Worm (Caenorhabditis elegans) whole organism, L4 larva: ENCODE data around the gene H23N18.5.
"Not testable (repeated sequence)": the region's sequence is repeated elsewhere in the genome, so short reads cannot be mapped to it uniquely, and the experiment has no call there.

ENCODE experiments used
- F44E2.7 ChIP-seq: fragments of 200-800 bp; sonication (Bioruptor generic); IDR thresholded peaks from 2 replicates; pipeline ENCODE4 v2.1.2; 2022; ENCODE audit warnings: missing genetic modification characterization, missing compliant biosample characterization
- F49E8.2 ChIP-seq: sonication (generic microtip); optimal IDR thresholded peaks from 2 replicates; lab custom pipeline; 2016; ENCODE audit warnings: missing compliant biosample characterization, mild to moderate bottlenecking, missing genetic modification characterization, borderline replicate concordance
- Y48G9A.11 ChIP-seq: fragments of 200-800 bp; sonication (Bioruptor generic); IDR thresholded peaks from 2 replicates; pipeline ENCODE4 v1.3.6; 2022; ENCODE audit warnings: missing genetic modification reagents, missing genetic modification characterization, missing compliant biosample characterization
- aha-1 ChIP-seq: fragments of 150-350 bp; peaks from one replicate; lab custom pipeline; 2014; ENCODE audit warnings: missing biosample characterization, missing genetic modification characterization
- aly-2 ChIP-seq: sonication (generic microtip); optimal IDR thresholded peaks from 2 replicates; lab custom pipeline; 2018; ENCODE audit warnings: missing biosample characterization, missing genetic modification characterization
- cey-2 ChIP-seq: sonication (generic microtip); optimal IDR thresholded peaks from 3 replicates; lab custom pipeline; 2017; ENCODE audit warnings: missing genetic modification characterization, mild to moderate bottlenecking, missing compliant biosample characterization, antibody characterized with exemption, borderline replicate concordance; ENCODE audit not compliant: insufficient read depth
- daf-12 ChIP-seq: fragments of 150-350 bp; optimal IDR thresholded peaks from 2 replicates; lab custom pipeline; 2014; ENCODE audit warnings: missing biosample characterization, missing genetic modification reagents, missing genetic modification characterization
- daf-16 ChIP-seq, 3 experiments: sonication (generic microtip); optimal IDR thresholded peaks; 2 replicates each; lab custom pipeline; 2016 to 2017; ENCODE audit warnings: missing genetic modification characterization in 3 of 3, missing genetic modification reagents in 3 of 3, mild to moderate bottlenecking in 2 of 3, missing compliant biosample characterization in 2 of 3, missing biosample characterization in 1 of 3, moderate library complexity in 1 of 3
- dpl-1 ChIP-seq: fragments of 150-350 bp; optimal IDR thresholded peaks from 2 replicates; lab custom pipeline; 2014; ENCODE audit warnings: missing biosample characterization, missing genetic modification reagents, missing genetic modification characterization
- duxl-1 ChIP-seq: sonication (generic microtip); optimal IDR thresholded peaks from 2 replicates; lab custom pipeline; 2016; ENCODE audit warnings: mild to moderate bottlenecking, missing genetic modification characterization, moderate library complexity, missing compliant biosample characterization; ENCODE audit not compliant: poor library complexity
- dve-1 ChIP-seq: sonication (generic microtip); optimal IDR thresholded peaks from 2 replicates; lab custom pipeline; 2017; ENCODE audit warnings: antibody characterized with exemption, mild to moderate bottlenecking, missing genetic modification characterization, missing compliant biosample characterization; ENCODE audit not compliant: insufficient read depth
- egl-43 ChIP-seq: fragments of 200-800 bp; sonication (Bioruptor generic); IDR thresholded peaks from 2 replicates; pipeline ENCODE4 v1.3.6; 2022; ENCODE audit warnings: missing genetic modification reagents, missing genetic modification characterization, missing compliant biosample characterization
- lin-13 ChIP-seq: fragments of 150-350 bp; optimal IDR thresholded peaks from 2 replicates; lab custom pipeline; 2014; ENCODE audit warnings: missing biosample characterization, missing genetic modification reagents, missing genetic modification characterization
- lin-15B ChIP-seq: fragments of 150-350 bp; sonication (generic microtip); optimal IDR thresholded peaks from 3 replicates; lab custom pipeline; 2014; ENCODE audit warnings: missing biosample characterization, missing genetic modification characterization
- lin-38 ChIP-seq: fragments of 200-800 bp; sonication (Bioruptor generic); IDR thresholded peaks from 2 replicates; pipeline ENCODE4 v1.3.6; 2022; ENCODE audit warnings: missing genetic modification reagents, missing genetic modification characterization, missing compliant biosample characterization
- lin-39 ChIP-seq: fragments of 150-350 bp; optimal IDR thresholded peaks from 2 replicates; lab custom pipeline; 2014; ENCODE audit warnings: missing biosample characterization, missing genetic modification reagents, missing genetic modification characterization
- lir-3 ChIP-seq: sonication (generic microtip); optimal IDR thresholded peaks from 2 replicates; lab custom pipeline; 2016; ENCODE audit warnings: mild to moderate bottlenecking, missing genetic modification characterization, missing compliant biosample characterization
- mep-1 ChIP-seq: fragments of 150-350 bp; sonication (generic microtip); optimal IDR thresholded peaks from 3 replicates; lab custom pipeline; 2014; ENCODE audit warnings: missing biosample characterization, missing genetic modification characterization
- nhr-10 ChIP-seq: fragments of 150-350 bp; optimal IDR thresholded peaks from 2 replicates; lab custom pipeline; 2014; ENCODE audit warnings: missing biosample characterization, missing genetic modification characterization
- nhr-28 ChIP-seq: fragments of 150-350 bp; optimal IDR thresholded peaks from 2 replicates; lab custom pipeline; 2014; ENCODE audit warnings: missing biosample characterization, missing genetic modification characterization
- nhr-48 ChIP-seq: sonication (generic microtip); optimal IDR thresholded peaks from 2 replicates; lab custom pipeline; 2016; ENCODE audit warnings: mild to moderate bottlenecking, missing genetic modification characterization, missing compliant biosample characterization
- nhr-77 ChIP-seq: fragments of 150-350 bp; optimal IDR thresholded peaks from 2 replicates; lab custom pipeline; 2014; ENCODE audit warnings: missing biosample characterization, missing genetic modification characterization
- pha-4 ChIP-seq, 2 experiments: fragments of 150-350 bp in 1 of 2; fragments of 200-800 bp in 1 of 2; sonication (Bioruptor generic) in 1 of 2; IDR thresholded peaks in 1 of 2; optimal IDR thresholded peaks in 1 of 2; 2 replicates each; pipeline versions ENCODE4 v1.3.6 to Lab custom; 2014 to 2022; ENCODE audit warnings: missing genetic modification characterization in 2 of 2, missing genetic modification reagents in 2 of 2, missing biosample characterization in 1 of 2, missing compliant biosample characterization in 1 of 2
- saeg-2 ChIP-seq: fragments of 200-800 bp; sonication (Bioruptor generic); IDR thresholded peaks from 2 replicates; pipeline ENCODE4 v1.3.6; 2022; ENCODE audit warnings: missing genetic modification reagents, missing genetic modification characterization, missing compliant biosample characterization
- set-16 ChIP-seq: fragments of 200-800 bp; sonication (Bioruptor generic); IDR thresholded peaks from 2 replicates; pipeline ENCODE4 v1.3.6; 2022; ENCODE audit warnings: missing genetic modification reagents, missing genetic modification characterization, missing compliant biosample characterization
- snpc-1.2 ChIP-seq: fragments of 200-800 bp; sonication (Bioruptor generic); IDR thresholded peaks from 2 replicates; pipeline ENCODE4 v1.3.6; 2022; ENCODE audit warnings: missing genetic modification reagents, missing genetic modification characterization, missing compliant biosample characterization
- unc-130 ChIP-seq: sonication (generic microtip); optimal IDR thresholded peaks from 2 replicates; lab custom pipeline; 2016; ENCODE audit warnings: missing genetic modification reagents, missing genetic modification characterization, missing compliant biosample characterization
- unc-62 ChIP-seq, 3 experiments: fragments of 150-350 bp in 1 of 3; sonication (generic microtip); optimal IDR thresholded peaks in 2 of 3; peaks in 1 of 3; 1 replicate in 1 of 3; 2 replicates in 2 of 3; lab custom pipeline; 2014 to 2017; ENCODE audit warnings: missing biosample characterization in 3 of 3, missing genetic modification characterization in 3 of 3, missing genetic modification reagents in 3 of 3, missing genotype in 1 of 3
- vab-7 ChIP-seq: fragments of 200-800 bp; sonication (Bioruptor generic); IDR thresholded peaks from 2 replicates; pipeline ENCODE4 v1.3.6; 2022; ENCODE audit warnings: missing genetic modification reagents, missing genetic modification characterization, missing compliant biosample characterization
- zag-1 ChIP-seq: fragments of 150-350 bp; optimal IDR thresholded peaks from 2 replicates; lab custom pipeline; 2014; ENCODE audit warnings: missing biosample characterization, missing genetic modification characterization
- zfp-3 ChIP-seq: fragments of 200-800 bp; sonication (Bioruptor generic); conservative IDR thresholded peaks from 2 replicates; pipeline ENCODE4 v1.3.6; 2022; ENCODE audit warnings: missing genetic modification reagents, missing genetic modification characterization, missing compliant biosample characterization

Gene H23N18.5

DNA sequence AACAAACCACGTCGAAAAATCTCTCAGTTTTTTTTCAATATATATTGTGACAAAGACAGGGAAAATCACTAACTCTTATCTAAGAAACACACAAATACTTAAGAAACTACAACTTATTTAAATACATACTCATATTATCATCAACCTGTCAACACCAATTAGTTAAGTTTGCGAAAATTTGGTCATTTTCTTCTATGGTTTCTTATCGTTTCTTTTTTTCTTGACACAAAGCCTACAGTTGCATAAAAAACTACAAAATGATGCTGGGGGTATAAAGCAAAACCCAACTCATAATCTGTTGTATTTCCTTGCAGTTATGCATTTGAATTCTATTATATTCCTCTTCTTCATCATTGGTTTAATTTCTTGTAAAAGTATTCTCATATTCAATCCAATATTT lies 11.1 kb downstream of the H23N18.5 start, which contains the start of gene ugt-67:
TSS of gene ugt-67 (plus strand) at position 301 of the 400 bp plus-strand sequence.
- TF ChIP-seq mep-1 (tag; lab: Kevin White, UChicago) (no peak), nhr-28 (peak; percentile 7)

DNA sequence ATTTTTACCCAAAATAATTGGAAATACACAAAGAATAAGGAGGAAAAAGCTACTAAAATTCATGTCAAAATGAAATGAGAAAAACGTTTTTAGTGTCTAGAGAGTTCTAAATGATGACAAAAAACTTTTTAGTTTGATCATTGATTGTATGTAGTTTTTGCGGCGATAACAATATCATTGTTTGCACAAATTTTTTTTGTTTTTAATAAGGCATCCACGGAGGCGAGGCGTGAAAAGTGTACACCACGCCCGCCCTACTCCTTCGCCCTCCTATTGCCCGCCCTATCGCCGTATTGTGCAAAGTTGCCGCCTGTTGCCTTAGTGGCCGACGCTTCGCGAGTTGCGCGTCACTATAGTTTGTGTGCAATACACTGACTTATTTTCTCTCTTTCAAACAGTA lies 12.2 kb downstream of the H23N18.5 start, which contains the start of gene ugt-10:
TSS of gene ugt-10 (minus strand) at position 101 of the 400 bp plus-strand sequence.
- peak in 1 of 2 experiments; percentile 75 for TF ChIP-seq unc-62 (GFP tag; optimal IDR thresholded peaks at IDR 0.05 in 1 of 2; lab: Kevin White, UChicago)
- not testable (repeated sequence) for TF ChIP-seq unc-62 (tag; optimal IDR thresholded peaks at IDR 0.05; lab: Kevin White, UChicago)

DNA sequence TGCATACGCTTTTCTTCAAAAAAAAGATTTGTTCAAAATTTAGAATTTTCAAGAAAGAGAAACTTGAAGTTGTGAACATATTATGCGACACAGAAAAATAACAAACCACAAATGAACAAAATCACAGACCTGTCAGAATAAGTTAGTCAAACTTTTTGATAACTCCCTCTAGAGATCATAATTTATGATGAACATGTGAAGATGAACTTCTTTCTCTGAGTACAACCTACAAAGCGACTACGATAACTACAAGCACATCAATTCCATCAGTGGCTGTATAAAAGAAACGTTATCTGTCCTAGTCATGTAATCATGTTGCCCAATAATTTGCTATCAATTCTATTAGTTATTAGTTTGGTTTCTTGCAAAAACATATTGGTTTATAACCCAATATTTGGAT lies 16.4 kb downstream of the H23N18.5 start, which contains the start of gene ugt-9:
TSS of gene ugt-9 (plus strand) at position 305 of the 400 bp plus-strand sequence.
- peak; percentile 99 for TF ChIP-seq nhr-28
- TF ChIP-seq unc-62 (GFP tag; optimal IDR thresholded peaks at IDR 0.05 in 1 of 2; lab: Kevin White, UChicago): peak in 1 of 2 experiments; percentile 84
- no peak for TF ChIP-seq unc-62 (tag; optimal IDR thresholded peaks at IDR 0.05; lab: Kevin White, UChicago)
- TF ChIP-seq nhr-77 (tag; lab: Kevin White, UChicago): peak; percentile 53
- no peak for TF ChIP-seq daf-16 (GFP tag; optimal IDR thresholded peaks at IDR 0.05; lab: Kevin White, UChicago)
- peak; percentile 17 for TF ChIP-seq daf-16 (tag; optimal IDR thresholded peaks at IDR 0.05; lab: Kevin White, UChicago)
- no peak for TF ChIP-seq duxl-1 (tag; lab: Kevin White, UChicago)
- no peak for TF ChIP-seq mep-1 (tag; lab: Kevin White, UChicago)

DNA sequence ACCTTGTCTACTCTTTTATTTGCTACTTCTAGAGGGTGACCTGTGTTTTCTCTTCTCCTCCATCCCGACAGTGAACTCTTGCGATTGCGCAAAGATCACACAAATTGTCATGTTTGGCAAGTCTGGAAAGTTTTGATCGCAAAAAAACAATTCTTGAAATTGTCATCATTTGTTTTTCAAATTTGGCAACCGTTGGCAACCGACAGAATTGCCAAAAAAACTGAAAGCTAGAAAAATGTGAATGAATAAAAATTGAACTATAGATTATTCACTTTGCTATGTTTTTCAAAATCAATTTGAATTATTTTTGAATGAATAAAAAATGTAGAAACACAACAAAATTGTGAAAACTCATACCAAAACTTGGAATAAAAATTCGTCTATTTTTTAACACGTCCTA lies 17.2 kb downstream of the H23N18.5 start, which contains the start of gene ugt-11:
TSS of gene ugt-11 (minus strand) at position 101 of the 400 bp plus-strand sequence.
- TF ChIP-seq aha-1 (tag; lab: Kevin White, UChicago): peak; percentile 21
- no peak for TF ChIP-seq pha-4 (GFP tag; IDR thresholded peaks at IDR 0.05; lab: Robert Waterston, UW)
- no peak for TF ChIP-seq pha-4 (tag; optimal IDR thresholded peaks at IDR 0.05; lab: Kevin White, UChicago)
- TF ChIP-seq, all 104 proteins: peak for 1

DNA sequence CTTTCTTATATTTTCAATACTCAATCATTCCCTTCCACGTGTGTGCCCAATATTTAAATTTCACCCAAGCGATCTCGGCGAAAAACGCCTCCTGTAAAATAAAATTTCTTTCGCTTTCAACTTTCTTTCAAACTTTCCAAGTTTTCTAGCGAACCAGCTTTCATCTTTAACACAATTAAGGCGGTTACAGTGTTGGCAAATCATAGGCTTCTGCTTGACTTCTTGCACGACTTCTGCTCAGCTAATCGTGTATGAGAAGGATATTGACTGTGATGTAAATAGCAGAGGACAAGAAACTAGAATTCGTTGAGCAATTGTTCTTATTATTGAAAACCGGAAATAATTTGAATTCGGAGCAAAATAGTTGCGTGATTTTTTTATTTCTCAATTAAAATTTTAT lies 20.9 kb downstream of the H23N18.5 start:
- TF ChIP-seq unc-130 (GFP tag; lab: Kevin White, UChicago): peak; percentile 26
- TF ChIP-seq zfp-3 (GFP tag; lab: Robert Waterston, UW): no peak
- TF ChIP-seq dve-1: no peak
- no peak for TF ChIP-seq aly-2
- TF ChIP-seq cey-2 (tag; lab: Kevin White, UChicago): no peak
- peak; percentile 30 for TF ChIP-seq F49E8.2 (tag; lab: Kevin White, UChicago)
- peak; percentile 60 for TF ChIP-seq lin-38 (GFP tag; lab: Robert Waterston, UW)

DNA sequence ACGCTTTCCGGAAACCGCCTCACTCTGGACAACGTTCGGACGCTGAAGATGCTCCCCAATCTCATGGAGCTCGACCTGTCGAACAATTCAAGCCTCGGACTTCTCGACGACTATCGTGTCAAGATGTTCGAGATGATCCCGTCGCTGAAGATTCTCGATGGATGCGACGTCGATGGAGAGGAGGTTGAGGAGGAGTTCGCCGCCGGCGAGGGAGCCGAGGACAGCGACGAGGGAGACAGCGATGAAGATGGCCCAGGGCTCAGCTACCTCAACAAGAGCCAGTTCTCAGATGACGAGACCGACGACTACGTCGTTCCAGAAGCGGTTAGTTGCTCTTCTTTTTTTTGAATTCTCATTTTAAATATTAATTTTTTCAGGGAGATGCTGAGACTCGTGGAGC lies 21.4 kb downstream of the H23N18.5 start:
- TF ChIP-seq set-16 (GFP tag; lab: Robert Waterston, UW) (peak; percentile 86), lin-15B (tag; lab: Kevin White, UChicago) (no peak)

DNA sequence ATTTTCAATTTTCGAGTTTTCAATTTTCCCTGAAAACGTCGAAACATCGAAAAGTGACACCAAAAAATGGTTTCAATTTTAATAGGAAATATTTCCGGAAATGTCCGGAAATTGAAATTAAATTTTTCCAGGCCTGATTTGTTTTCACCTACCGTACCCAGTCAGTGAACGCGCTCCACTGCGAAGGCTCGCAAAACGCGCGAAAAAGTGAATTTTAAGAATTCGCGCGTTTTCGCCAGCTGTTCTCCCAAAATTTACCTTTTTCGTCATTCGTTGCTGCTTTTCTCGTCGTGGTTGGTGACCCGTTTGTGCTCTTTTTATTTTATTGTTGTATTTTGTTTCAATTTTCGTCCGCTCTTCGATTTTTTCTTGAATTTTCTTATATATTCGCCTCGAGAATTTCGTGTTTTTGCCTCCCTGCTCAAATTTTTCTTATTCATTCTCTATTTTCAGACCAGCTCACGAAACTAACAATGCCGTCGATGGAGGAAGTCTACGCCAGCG lies 22.2 kb downstream of the H23N18.5 start, which contains the start of gene T19H12.2:
TSS of gene T19H12.2 (plus strand) at position 454 of the 504 bp plus-strand sequence.
- TF ChIP-seq nhr-10 (tag; lab: Kevin White, UChicago): no peak
- TF ChIP-seq zag-1 (tag; lab: Kevin White, UChicago): no peak
- TF ChIP-seq nhr-48: no peak
- peak; percentile 87 for TF ChIP-seq Y48G9A.11 (GFP tag; lab: Robert Waterston, UW)
- no peak for TF ChIP-seq dpl-1 (GFP tag; lab: Kevin White, UChicago)
- no peak for TF ChIP-seq saeg-2 (GFP tag; lab: Robert Waterston, UW)
- peak; percentile 85 for TF ChIP-seq F49E8.2 (tag; lab: Kevin White, UChicago)
- TF ChIP-seq unc-130 (GFP tag; lab: Kevin White, UChicago): peak; percentile 91
- TF ChIP-seq set-16 (GFP tag; lab: Robert Waterston, UW): no peak
- TF ChIP-seq daf-12 (tag; lab: Kevin White, UChicago): no peak
- peak; percentile 98 for TF ChIP-seq lin-38 (GFP tag; lab: Robert Waterston, UW)
- no peak for TF ChIP-seq lin-39
- no peak for TF ChIP-seq egl-43 (GFP tag; lab: Robert Waterston, UW)
- TF ChIP-seq nhr-28: no peak
- peak; percentile 32 for TF ChIP-seq lin-13 (GFP tag; lab: Kevin White, UChicago)
- TF ChIP-seq lir-3 (tag; lab: Kevin White, UChicago): no peak
- peak; percentile 78 for TF ChIP-seq snpc-1.2 (GFP tag; lab: Robert Waterston, UW)
- peak; percentile 18; the same call in 1 of the 2 replicates for TF ChIP-seq vab-7 (GFP tag; lab: Robert Waterston, UW)
- no peak for TF ChIP-seq F44E2.7
